Fruit fly (Drosophila melanogaster) whole organism, embryonic: ENCODE measurements around the gene Vps4.

Experiments used
- Atf6 ChIP-seq: fragments of 200-800 bp; sonication (Bioruptor generic); IDR thresholded peaks from 2 replicates; pipeline ENCODE4 v1.3.6; 2022; ENCODE audit warnings: missing biosample characterization, missing genetic modification characterization
- Bteb2 ChIP-seq: fragments of 200-800 bp; sonication (Bioruptor generic); optimal IDR thresholded peaks from 2 replicates; lab custom pipeline; 2016; ENCODE audit warnings: missing biosample characterization, missing genetic modification characterization
- CG10366 ChIP-seq: fragments of 200-800 bp; sonication (Bioruptor generic); IDR thresholded peaks from 2 replicates; pipeline ENCODE4 v1.3.6; 2022; ENCODE audit warnings: missing biosample characterization, missing genetic modification characterization
- CG11247 ChIP-seq: fragments of 200-800 bp; sonication (Bioruptor generic); IDR thresholded peaks from 2 replicates; pipeline ENCODE4 v1.3.6; 2022; ENCODE audit warnings: missing biosample characterization, missing genetic modification characterization
- CG13624 ChIP-seq: fragments of 200-800 bp; sonication (Bioruptor generic); optimal IDR thresholded peaks from 2 replicates; lab custom pipeline; 2016; ENCODE audit warnings: missing biosample characterization, missing genetic modification characterization
- CG14441 ChIP-seq: fragments of 200-800 bp; sonication (Bioruptor generic); IDR thresholded peaks from 2 replicates; pipeline ENCODE4 v1.3.6; 2022; ENCODE audit warnings: missing biosample characterization, missing genetic modification characterization
- CG14710 ChIP-seq: fragments of 200-800 bp; sonication (Bioruptor generic); optimal IDR thresholded peaks from 3 replicates; lab custom pipeline; 2019; ENCODE audit warnings: missing biosample characterization, mild to moderate bottlenecking, missing genetic modification characterization, moderate library complexity
- CG15601 ChIP-seq: fragments of 200-800 bp; sonication (Bioruptor generic); optimal IDR thresholded peaks from 3 replicates; lab custom pipeline; 2019; ENCODE audit warnings: missing biosample characterization, mild to moderate bottlenecking, missing genetic modification characterization, moderate library complexity
- CG16815 ChIP-seq: fragments of 200-800 bp; sonication (Bioruptor generic); optimal IDR thresholded peaks from 3 replicates; lab custom pipeline; 2017; ENCODE audit warnings: missing biosample characterization, mild to moderate bottlenecking, missing genetic modification characterization
- CG16863 ChIP-seq: fragments of 200-800 bp; sonication (Bioruptor generic); optimal IDR thresholded peaks from 3 replicates; lab custom pipeline; 2016; ENCODE audit warnings: missing biosample characterization, missing genetic modification characterization
- CG18619 ChIP-seq: fragments of 200-800 bp; sonication (Bioruptor generic); optimal IDR thresholded peaks from 3 replicates; lab custom pipeline; 2017; ENCODE audit warnings: missing biosample characterization, mild to moderate bottlenecking, missing genetic modification characterization
- CG30403 ChIP-seq: fragments of 200-800 bp; sonication (Bioruptor generic); optimal IDR thresholded peaks from 3 replicates; lab custom pipeline; 2016; ENCODE audit warnings: missing biosample characterization, missing genetic modification characterization
- CG34376 ChIP-seq: fragments of 200-800 bp; sonication (Bioruptor generic); optimal IDR thresholded peaks from 2 replicates; lab custom pipeline; 2018; ENCODE audit warnings: missing biosample characterization, mild to moderate bottlenecking, missing genetic modification characterization
- CG3847 ChIP-seq: fragments of 200-800 bp; sonication (Bioruptor generic); IDR thresholded peaks from 2 replicates; pipeline ENCODE4 v1.3.6; 2022; ENCODE audit warnings: missing biosample characterization, missing genetic modification characterization
- CG7839 ChIP-seq: fragments of 200-800 bp; sonication (Bioruptor generic); optimal IDR thresholded peaks from 3 replicates; lab custom pipeline; 2018; ENCODE audit warnings: missing biosample characterization, mild to moderate bottlenecking, missing genetic modification characterization, moderate library complexity
- CG8765 ChIP-seq: fragments of 200-800 bp; sonication (Bioruptor generic); IDR thresholded peaks from 2 replicates; pipeline ENCODE4 v1.3.6; 2022; ENCODE audit warnings: missing biosample characterization, missing genetic modification characterization
- CG9437 ChIP-seq: fragments of 200-800 bp; sonication (Bioruptor generic); optimal IDR thresholded peaks from 2 replicates; lab custom pipeline; 2018; ENCODE audit warnings: missing biosample characterization, mild to moderate bottlenecking, missing genetic modification characterization
- CG9609 ChIP-seq: fragments of 200-800 bp; sonication (Bioruptor generic); optimal IDR thresholded peaks from 3 replicates; lab custom pipeline; 2016; ENCODE audit warnings: missing biosample characterization, missing genetic modification characterization
- CHES-1-like ChIP-seq: fragments of 200-800 bp; sonication (Bioruptor generic); optimal IDR thresholded peaks from 2 replicates; lab custom pipeline; 2016; ENCODE audit warnings: missing biosample characterization, missing genetic modification characterization
- Dfd ChIP-seq, 2 experiments: fragments of >200 bp; optimal IDR thresholded peaks; 2 replicates each; lab custom pipeline; 2017; ENCODE audit warnings: missing biosample characterization in 2 of 2, missing genetic modification characterization in 2 of 2
- Gug ChIP-seq: fragments of 200-800 bp; sonication (Bioruptor generic); IDR thresholded peaks from 4 replicates; pipeline ENCODE4 v1.3.6; 2022; ENCODE audit warnings: missing biosample characterization, missing genetic modification characterization
- Hmr ChIP-seq: fragments of 200-800 bp; sonication (Bioruptor generic); optimal IDR thresholded peaks from 3 replicates; lab custom pipeline; 2017; ENCODE audit warnings: mild to moderate bottlenecking, missing biosample characterization, missing genetic modification reagents, missing genetic modification characterization
- Med ChIP-seq: fragments of 200-800 bp; sonication (Bioruptor generic); peaks from one replicate; lab custom pipeline; 2016; ENCODE audit warnings: missing biosample characterization, missing genetic modification characterization, mild to moderate bottlenecking, inconsistent platforms, moderate library complexity
- NfI ChIP-seq: fragments of 200-800 bp; sonication (Bioruptor generic); optimal IDR thresholded peaks from 3 replicates; lab custom pipeline; 2018; ENCODE audit warnings: missing biosample characterization, mild to moderate bottlenecking, missing genetic modification characterization, moderate library complexity
- Optix ChIP-seq: fragments of 200-800 bp; sonication (Bioruptor generic); IDR thresholded peaks from 3 replicates; pipeline ENCODE4 v1.3.6; 2022; ENCODE audit warnings: missing biosample characterization, missing genetic modification characterization
- PHDP ChIP-seq: fragments of 200-800 bp; sonication (Bioruptor generic); optimal IDR thresholded peaks from 3 replicates; lab custom pipeline; 2018; ENCODE audit warnings: missing biosample characterization, mild to moderate bottlenecking, missing genetic modification characterization, moderate library complexity
- Poxn ChIP-seq: fragments of 200-800 bp; sonication (Bioruptor generic); IDR thresholded peaks from 2 replicates; pipeline ENCODE4 v1.3.6; 2022; ENCODE audit warnings: missing biosample characterization, missing genetic modification characterization
- Tbp ChIP-seq: fragments of >200 bp; optimal IDR thresholded peaks from 2 replicates; lab custom pipeline; 2018; ENCODE audit warnings: missing biosample characterization, missing genetic modification characterization
- Trl ChIP-seq, 3 experiments: fragments of >200 bp in 2 of 3; fragments of 200-800 bp in 1 of 3; sonication (Bioruptor generic) in 1 of 3; optimal IDR thresholded peaks; 2 replicates in 1 of 3; 3 replicates in 2 of 3; lab custom pipeline; 2016 to 2017; ENCODE audit warnings: missing biosample characterization in 1 of 3, missing genetic modification characterization in 1 of 3
- ap ChIP-seq: fragments of 200-800 bp; sonication (Bioruptor generic); IDR thresholded peaks from 2 replicates; pipeline ENCODE4 v1.3.6; 2022; ENCODE audit warnings: missing biosample characterization, missing genetic modification characterization
- az2 ChIP-seq: fragments of 200-800 bp; sonication (Bioruptor generic); optimal IDR thresholded peaks from 3 replicates; lab custom pipeline; 2016; ENCODE audit warnings: missing biosample characterization, missing genetic modification characterization
- bcd ChIP-seq: fragments of 200-800 bp; sonication (Bioruptor generic); optimal IDR thresholded peaks from 2 replicates; lab custom pipeline; 2017; ENCODE audit warnings: missing biosample characterization, mild to moderate bottlenecking, missing genetic modification characterization
- caup ChIP-seq: fragments of 200-800 bp; sonication (Bioruptor generic); optimal IDR thresholded peaks from 3 replicates; lab custom pipeline; 2017; ENCODE audit warnings: missing biosample characterization, mild to moderate bottlenecking, missing genetic modification characterization, moderate library complexity; ENCODE audit not compliant: severe bottlenecking
- cg ChIP-seq: fragments of 200-800 bp; sonication (Bioruptor generic); optimal IDR thresholded peaks from 3 replicates; lab custom pipeline; 2019; ENCODE audit warnings: missing biosample characterization, mild to moderate bottlenecking, missing genetic modification characterization, moderate library complexity
- chm ChIP-seq: fragments of 200-800 bp; sonication (Bioruptor generic); IDR thresholded peaks from 2 replicates; pipeline ENCODE4 v1.3.6; 2022; ENCODE audit warnings: missing biosample characterization, missing genetic modification characterization
- croc ChIP-seq: fragments of 200-800 bp; sonication (Bioruptor generic); conservative IDR thresholded peaks from 3 replicates; pipeline ENCODE4 v1.3.6; 2022; ENCODE audit warnings: missing biosample characterization, missing genetic modification characterization
- gro ChIP-seq: fragments of 200-800 bp; sonication (Bioruptor generic); optimal IDR thresholded peaks from 2 replicates; lab custom pipeline; 2016; ENCODE audit warnings: missing biosample characterization, missing genetic modification characterization
- her ChIP-seq: fragments of 200-800 bp; sonication (Bioruptor generic); optimal IDR thresholded peaks from 2 replicates; lab custom pipeline; 2016; ENCODE audit warnings: missing biosample characterization, missing genetic modification characterization
- lilli ChIP-seq: fragments of 200-800 bp; sonication (Bioruptor generic); optimal IDR thresholded peaks from 3 replicates; lab custom pipeline; 2016; ENCODE audit warnings: missing biosample characterization, missing genetic modification characterization
- nom ChIP-seq: fragments of 200-800 bp; sonication (Bioruptor generic); optimal IDR thresholded peaks from 2 replicates; lab custom pipeline; 2017; ENCODE audit warnings: missing biosample characterization, missing genetic modification characterization, mild to moderate bottlenecking, moderate library complexity, missing genetic modification reagents
- pnt ChIP-seq: fragments of 200-800 bp; sonication (Bioruptor generic); optimal IDR thresholded peaks from 3 replicates; lab custom pipeline; 2016; ENCODE audit warnings: missing biosample characterization, missing genetic modification characterization
- ranshi ChIP-seq: fragments of 200-800 bp; sonication (Bioruptor generic); IDR thresholded peaks from 2 replicates; pipeline ENCODE4 v1.3.6; 2022; ENCODE audit warnings: missing biosample characterization, missing genetic modification characterization
- schlank ChIP-seq: fragments of 200-800 bp; sonication (Bioruptor generic); optimal IDR thresholded peaks from 2 replicates; lab custom pipeline; 2018; ENCODE audit warnings: missing biosample characterization, mild to moderate bottlenecking, missing genetic modification characterization
- scrt ChIP-seq: fragments of 200-800 bp; sonication (Bioruptor generic); optimal IDR thresholded peaks from 2 replicates; lab custom pipeline; 2018; ENCODE audit warnings: missing biosample characterization, mild to moderate bottlenecking, missing genetic modification characterization, moderate library complexity
- sisA ChIP-seq: fragments of 200-800 bp; sonication (Bioruptor generic); IDR thresholded peaks from 2 replicates; pipeline ENCODE4 v1.3.6; 2022; ENCODE audit warnings: missing biosample characterization, missing genetic modification characterization
- so ChIP-seq: fragments of 200-800 bp; sonication (Bioruptor generic); IDR thresholded peaks from 3 replicates; pipeline ENCODE4 v1.3.6; 2022; ENCODE audit warnings: missing biosample characterization, missing genetic modification characterization
- stc ChIP-seq: fragments of 200-800 bp; sonication (Bioruptor generic); IDR thresholded peaks from 2 replicates; pipeline ENCODE4 v1.3.6; 2022; ENCODE audit warnings: missing biosample characterization, missing genetic modification characterization
- trh ChIP-seq: fragments of 200-800 bp; sonication (Bioruptor generic); optimal IDR thresholded peaks from 2 replicates; lab custom pipeline; 2016; ENCODE audit warnings: missing biosample characterization, missing genetic modification characterization

Vps4 gene

DNA sequence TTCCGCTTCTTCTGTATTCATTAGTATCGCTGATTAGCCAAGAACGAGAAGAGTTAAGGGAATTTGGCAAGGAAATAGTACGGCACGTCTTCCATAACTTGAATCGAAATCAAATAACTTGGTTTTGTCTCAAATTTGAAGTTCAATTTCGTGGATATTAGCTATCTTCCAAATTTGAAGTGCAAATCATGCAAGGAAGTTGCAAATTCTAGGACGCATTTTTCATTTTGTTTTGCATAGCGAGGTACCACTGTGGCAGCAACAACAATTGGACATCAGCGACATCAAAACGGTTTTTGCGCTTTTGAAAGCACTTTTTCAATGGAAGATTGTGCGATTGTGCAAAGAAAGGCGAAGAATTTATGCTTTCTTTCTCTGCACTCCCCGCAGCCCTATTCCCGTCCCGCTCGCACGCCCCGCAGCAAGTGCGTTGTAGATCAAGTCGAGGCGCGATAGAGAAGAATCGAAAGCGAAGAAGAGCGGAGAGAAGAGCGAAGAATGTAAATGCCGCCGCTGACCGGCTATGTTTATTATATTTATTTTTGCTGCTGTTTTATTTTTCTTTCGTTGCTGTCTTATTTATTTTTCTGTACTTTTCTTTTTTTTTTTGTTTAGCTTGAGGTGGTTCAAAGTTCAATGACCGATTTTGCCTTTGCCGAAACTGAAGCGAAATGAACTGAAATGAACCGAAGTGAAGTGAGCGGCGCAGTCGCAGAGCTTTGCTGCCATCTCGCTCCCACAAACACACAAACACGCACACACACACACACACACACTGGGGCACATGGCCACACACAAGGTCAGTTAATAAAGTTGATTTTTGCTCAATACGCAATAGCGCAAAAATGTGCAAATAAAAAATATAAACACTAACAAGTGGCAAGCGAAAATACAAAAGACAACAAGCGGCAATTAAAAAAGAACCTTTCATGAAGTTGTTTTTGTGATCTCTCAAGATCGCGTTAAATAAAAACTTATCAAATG is 26.1 kb upstream of the Vps4 start (continued):
- TF ChIP-seq Gug (GFP tag; lab: Robert Waterston, UW) (peak; percentile 66; the same call in 3 of the 4 replicates), Trl (optimal IDR thresholded peaks at IDR 0.05; lab: Kevin White, UChicago) (peak; percentile 19 to 32), Trl (GFP tag; optimal IDR thresholded peaks at IDR 0.05; lab: Kevin White, UChicago) (no peak), gro (peak; percentile 64), CG30403 (GFP tag; lab: Kevin White, UChicago) (peak; percentile 69), ranshi (peak; percentile 65; the same call in 1 of the 2 replicates), CG9609 (GFP tag; lab: Kevin White, UChicago) (peak; percentile 66), scrt (GFP tag; lab: Kevin White, UChicago) (peak; percentile 33), Hmr (peak; percentile 43), her (peak; percentile 54), CG16863 (peak; percentile 39), trh (GFP tag; lab: Kevin White, UChicago) (no peak), CG16815 (GFP tag; lab: Kevin White, UChicago) (peak; percentile 62), Optix (GFP tag; lab: Robert Waterston, UW) (peak; percentile 17; the same call in 1 of the 3 replicates), CG11247 (GFP tag; lab: Robert Waterston, UW) (peak; percentile 44; the same call in 1 of the 2 replicates), CG7839 (tag; lab: Kevin White, UChicago) (peak; percentile 69), lilli (GFP tag; lab: Kevin White, UChicago) (peak; percentile 82), CG8765 (peak; percentile 25; the same call in 1 of the 2 replicates), croc (GFP tag; lab: Robert Waterston, UW) (no peak), CG14441 (GFP tag; lab: Robert Waterston, UW) (peak; percentile 73), Atf6 (GFP tag; lab: Robert Waterston, UW) (peak; percentile 61; the same call in 1 of the 2 replicates), CG18619 (GFP tag; lab: Kevin White, UChicago) (peak; percentile 16), chm (GFP tag; lab: Robert Waterston, UW) (0 out of 2 replicates have a peak, but pooled peaks have one; percentile 13), CG10366 (peak; percentile 62), caup (GFP tag; lab: Kevin White, UChicago) (peak; percentile 31), Dfd (GFP tag; optimal IDR thresholded peaks at IDR 0.05; lab: Kevin White, UChicago) (no peak), Med (GFP tag; lab: Kevin White, UChicago) (peak; percentile 97), sisA (GFP tag; lab: Robert Waterston, UW) (no peak; the same call in 1 of the 2 replicates), Bteb2 (GFP tag; lab: Kevin White, UChicago) (peak; percentile 16), schlank (tag; lab: Kevin White, UChicago) (peak; percentile 68), pnt (GFP tag; lab: Kevin White, UChicago) (peak; percentile 32), CG14710 (tag; lab: Kevin White, UChicago) (no peak), CG13624 (peak; percentile 57), nom (GFP tag; lab: Kevin White, UChicago) (peak; percentile 71), bcd (GFP tag; lab: Kevin White, UChicago) (peak; percentile 71), NfI (GFP tag; lab: Kevin White, UChicago) (peak; percentile 51), CG15601 (tag; lab: Kevin White, UChicago) (no peak), CG34376 (GFP tag; lab: Kevin White, UChicago) (no peak), Poxn (GFP tag; lab: Robert Waterston, UW) (no peak), cg (peak; percentile 44), so (GFP tag; lab: Robert Waterston, UW) (0 out of 3 replicates have a peak, but pooled peaks have one; percentile 43), CG3847 (GFP tag; lab: Robert Waterston, UW) (peak; percentile 44), ap (GFP tag; lab: Robert Waterston, UW) (peak; percentile 40; the same call in 1 of the 2 replicates), stc (GFP tag; lab: Robert Waterston, UW) (peak; percentile 47; the same call in 1 of the 2 replicates), CG9437 (GFP tag; lab: Kevin White, UChicago) (no peak), CHES-1-like (GFP tag; lab: Kevin White, UChicago) (peak; percentile 48), Tbp (GFP tag; lab: Kevin White, UChicago) (no peak), PHDP (peak; percentile 41), az2 (GFP tag; lab: Kevin White, UChicago) (peak; percentile 26)
